Fruit fly (Drosophila melanogaster) S2 (cell line): ENCODE measurements around the gene CG14223.

ENCODE experiments used
- CG8478 ChIP-seq: fragments of >200 bp; optimal IDR thresholded peaks from 2 replicates; lab custom pipeline; 2018
- CTCF ChIP-seq, 2 experiments: fragments of >200 bp; optimal IDR thresholded peaks; 2 replicates each; lab custom pipeline; 2018

dm6 chrX:19701611-19702010 is 37.8 kb upstream of the CG14223 start, which contains the start of gene Tcs4:
- TF ChIP-seq CG8478 (lab: Kevin White, UChicago) (no peak), CTCF (optimal IDR thresholded peaks at IDR 0.05; lab: Kevin White, UChicago) (no peak)
